Fruit fly (Drosophila melanogaster) whole organism, pupa: Measurements from ENCODE around the gene Cyp28c1.

Experiments
- CG10348 ChIP-seq: fragments of 200-800 bp; sonication (Bioruptor generic); IDR thresholded peaks from 2 replicates; pipeline ENCODE4 v1.3.6; 2022; ENCODE audit warnings: missing biosample characterization, missing genetic modification characterization
- CG12605 ChIP-seq: fragments of 200-800 bp; sonication (Bioruptor generic); IDR thresholded peaks from 2 replicates; pipeline ENCODE4 v1.3.6; 2022; ENCODE audit warnings: missing biosample characterization, missing genetic modification characterization
- CG14655 ChIP-seq: fragments of 200-800 bp; sonication (Bioruptor generic); optimal IDR thresholded peaks from 3 replicates; lab custom pipeline; 2017; ENCODE audit warnings: mild to moderate bottlenecking, missing biosample characterization, missing genetic modification reagents, missing genetic modification characterization
- CG15710 ChIP-seq: fragments of 200-800 bp; sonication (Bioruptor generic); optimal IDR thresholded peaks from 2 replicates; lab custom pipeline; 2018; ENCODE audit warnings: missing biosample characterization, mild to moderate bottlenecking, missing genetic modification characterization, moderate library complexity
- CG17806 ChIP-seq: fragments of 200-800 bp; sonication (Bioruptor generic); optimal IDR thresholded peaks from 2 replicates; lab custom pipeline; 2018; ENCODE audit warnings: missing biosample characterization, mild to moderate bottlenecking, missing genetic modification characterization, moderate library complexity
- CG32121 ChIP-seq: fragments of 200-800 bp; sonication (Bioruptor generic); IDR thresholded peaks from 2 replicates; pipeline ENCODE4 v1.3.6; 2022; ENCODE audit warnings: missing biosample characterization, missing genetic modification characterization
- CG34367 ChIP-seq: fragments of 200-800 bp; sonication (Bioruptor generic); optimal IDR thresholded peaks from 2 replicates; lab custom pipeline; 2018; ENCODE audit warnings: missing biosample characterization, mild to moderate bottlenecking, missing genetic modification characterization
- CG8301 ChIP-seq: fragments of 200-800 bp; sonication (Bioruptor generic); optimal IDR thresholded peaks from 2 replicates; lab custom pipeline; 2018; ENCODE audit warnings: missing biosample characterization, mild to moderate bottlenecking, missing genetic modification characterization
- D1 ChIP-seq: fragments of 200-800 bp; sonication (Bioruptor generic); optimal IDR thresholded peaks from 2 replicates; lab custom pipeline; 2018; ENCODE audit warnings: missing biosample characterization, mild to moderate bottlenecking, missing genetic modification characterization, moderate library complexity
- Ets98B ChIP-seq: fragments of 200-800 bp; sonication (Bioruptor generic); IDR thresholded peaks from 2 replicates; pipeline ENCODE4 v1.3.6; 2022; ENCODE audit warnings: missing biosample characterization, missing genetic modification characterization
- Pif1A ChIP-seq: fragments of 200-800 bp; sonication (Bioruptor generic); optimal IDR thresholded peaks from 3 replicates; lab custom pipeline; 2016; ENCODE audit warnings: missing biosample characterization, missing genetic modification characterization
- Pif1B ChIP-seq: fragments of 200-800 bp; sonication (Bioruptor generic); optimal IDR thresholded peaks from 3 replicates; lab custom pipeline; 2016; ENCODE audit warnings: missing biosample characterization, missing genetic modification characterization
- fd96Ca ChIP-seq: fragments of 200-800 bp; sonication (Bioruptor generic); IDR thresholded peaks from 3 replicates; pipeline ENCODE4 v1.3.6; 2022; ENCODE audit warnings: missing biosample characterization, missing genetic modification characterization

DNA sequence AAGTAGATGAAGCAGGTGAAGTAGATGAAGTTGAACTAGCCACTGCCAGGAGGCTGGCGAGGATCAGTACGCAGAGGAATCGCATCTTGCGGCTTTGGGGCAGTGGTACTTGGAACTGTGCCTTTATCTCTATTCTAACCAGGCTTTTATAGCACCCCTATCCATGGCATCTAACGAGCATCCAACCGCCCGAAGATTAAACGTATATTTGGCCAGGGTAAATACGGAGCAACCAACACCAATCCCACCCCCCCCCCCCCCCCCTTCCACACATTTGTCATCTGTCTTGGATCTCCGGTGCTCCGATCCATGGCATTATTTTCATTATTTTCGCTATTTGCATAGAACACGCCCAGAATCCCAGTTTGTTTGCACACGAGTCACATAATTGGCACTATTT is 1.5 kb upstream of the Cyp28c1 start, which contains the start of gene CG15741:
- no peak for TF ChIP-seq fd96Ca (GFP tag; lab: Robert Waterston, UW)
- TF ChIP-seq Pif1A (GFP tag; lab: Kevin White, UChicago) = no peak
- TF ChIP-seq CG14655 (GFP tag; lab: Kevin White, UChicago) = no peak
- no peak for TF ChIP-seq CG15710 (tag; lab: Kevin White, UChicago)
- TF ChIP-seq CG34367 (tag; lab: Kevin White, UChicago) = no peak
- TF ChIP-seq D1 (tag; lab: Kevin White, UChicago) = no peak
- TF ChIP-seq CG12605 = no peak
- no peak for TF ChIP-seq CG8301 (tag; lab: Kevin White, UChicago)
- TF ChIP-seq CG17806 (tag; lab: Kevin White, UChicago) = no peak
- no peak for TF ChIP-seq Ets98B (GFP tag; lab: Robert Waterston, UW)
- no peak for TF ChIP-seq CG10348 (GFP tag; lab: Robert Waterston, UW)
- TF ChIP-seq Pif1B (GFP tag; lab: Kevin White, UChicago) = no peak
- no peak for TF ChIP-seq CG32121 (GFP tag; lab: Robert Waterston, UW)
